Fruit fly (Drosophila melanogaster): ENCODE results near the gene CG7656.

The CG7656 gene

dm6 chr3L:15587445-15588381, at the start of gene CG7656:
TSS of gene CG7656 (minus strand) at chr3L:15588175.
- TF ChIP-seq psq (optimal IDR thresholded peaks at IDR 0.05) (no peak), usp (GFP tag; optimal IDR thresholded peaks at IDR 0.05) (no peak), EcR (GFP tag; optimal IDR thresholded peaks at IDR 0.05) (no peak), pan (optimal IDR thresholded peaks at IDR 0.05) (no peak), CG8478 (optimal IDR thresholded peaks at IDR 0.05) (no peak), Dll (optimal IDR thresholded peaks at IDR 0.05) (no peak)

- TF ChIP-seq Dll (optimal IDR thresholded peaks at IDR 0.05) (no peak), CG8478 (optimal IDR thresholded peaks at IDR 0.05) (no peak), psq (optimal IDR thresholded peaks at IDR 0.05) (no peak), usp (GFP tag; optimal IDR thresholded peaks at IDR 0.05) (no peak), EcR (GFP tag; optimal IDR thresholded peaks at IDR 0.05) (no peak), pan (optimal IDR thresholded peaks at IDR 0.05) (no peak)
Observed at dm6 chr3L:15637618-15638017, 49.6 kb upstream of the CG7656 start.

DNA sequence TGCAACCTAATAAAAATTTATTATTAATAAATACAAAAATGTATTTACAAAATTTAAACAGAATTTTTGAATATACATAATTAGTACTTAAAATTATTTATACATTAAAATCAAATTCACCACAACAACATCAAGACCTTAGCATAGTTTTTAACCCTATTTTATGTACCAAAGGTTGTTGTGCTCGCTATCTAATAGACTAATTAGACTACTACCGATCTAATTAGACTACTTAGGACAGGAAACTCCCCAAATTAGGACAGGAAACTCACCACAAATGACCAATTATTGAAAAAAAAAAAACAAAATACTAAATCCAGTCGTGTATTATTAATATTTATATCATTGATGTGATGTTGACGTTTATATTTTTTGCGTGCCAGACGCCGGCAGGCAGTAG, 49.0 kb upstream of the CG7656 start:
- no peak for TF ChIP-seq Dll (optimal IDR thresholded peaks at IDR 0.05)
- TF ChIP-seq EcR (GFP tag; optimal IDR thresholded peaks at IDR 0.05), result no peak
- TF ChIP-seq psq (optimal IDR thresholded peaks at IDR 0.05), result no peak
- no peak for TF ChIP-seq usp (GFP tag; optimal IDR thresholded peaks at IDR 0.05)
- TF ChIP-seq CG8478 (optimal IDR thresholded peaks at IDR 0.05), result no peak
- TF ChIP-seq pan (optimal IDR thresholded peaks at IDR 0.05), result no peak

- TF ChIP-seq psq (optimal IDR thresholded peaks at IDR 0.05) (no peak), pan (optimal IDR thresholded peaks at IDR 0.05) (no peak), EcR (GFP tag; optimal IDR thresholded peaks at IDR 0.05) (no peak), Dll (optimal IDR thresholded peaks at IDR 0.05) (no peak), usp (GFP tag; optimal IDR thresholded peaks at IDR 0.05) (no peak), CG8478 (optimal IDR thresholded peaks at IDR 0.05) (no peak)
Observed at dm6 chr3L:15636359-15636758, 48.4 kb upstream of the CG7656 start.

- TF ChIP-seq psq (optimal IDR thresholded peaks at IDR 0.05) (no peak), pan (optimal IDR thresholded peaks at IDR 0.05) (no peak), CG8478 (optimal IDR thresholded peaks at IDR 0.05) (no peak), Dll (optimal IDR thresholded peaks at IDR 0.05) (no peak), usp (GFP tag; optimal IDR thresholded peaks at IDR 0.05) (no peak), EcR (GFP tag; optimal IDR thresholded peaks at IDR 0.05) (no peak)
Observed at dm6 chr3L:15634368-15635075, 46.5 kb upstream of the CG7656 start.

DNA sequence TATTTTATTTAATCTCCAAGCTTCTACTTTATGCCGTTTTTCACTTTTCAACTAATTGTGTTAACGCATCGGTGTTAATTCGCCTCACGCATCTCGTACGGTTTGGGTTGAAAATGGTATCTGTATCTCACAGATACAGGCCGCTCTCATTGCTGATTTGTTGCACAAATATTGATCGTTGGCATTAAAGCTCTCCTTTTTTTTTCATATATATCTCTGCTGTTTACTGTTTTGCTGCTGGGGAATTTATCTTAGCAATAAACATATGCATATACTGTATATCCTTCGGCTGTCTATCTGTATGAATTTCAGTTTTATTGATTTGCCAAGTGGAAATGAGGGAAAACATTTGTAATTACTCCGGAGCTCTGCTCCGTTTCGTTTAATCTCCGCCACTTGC, 44.7 kb upstream of the CG7656 start:
- no peak for TF ChIP-seq EcR (GFP tag; optimal IDR thresholded peaks at IDR 0.05)
- TF ChIP-seq pan (optimal IDR thresholded peaks at IDR 0.05), result no peak
- no peak for TF ChIP-seq usp (GFP tag; optimal IDR thresholded peaks at IDR 0.05)
- no peak for TF ChIP-seq CG8478 (optimal IDR thresholded peaks at IDR 0.05)
- TF ChIP-seq Dll (optimal IDR thresholded peaks at IDR 0.05), result no peak
- TF ChIP-seq psq (optimal IDR thresholded peaks at IDR 0.05), result no peak

DNA sequence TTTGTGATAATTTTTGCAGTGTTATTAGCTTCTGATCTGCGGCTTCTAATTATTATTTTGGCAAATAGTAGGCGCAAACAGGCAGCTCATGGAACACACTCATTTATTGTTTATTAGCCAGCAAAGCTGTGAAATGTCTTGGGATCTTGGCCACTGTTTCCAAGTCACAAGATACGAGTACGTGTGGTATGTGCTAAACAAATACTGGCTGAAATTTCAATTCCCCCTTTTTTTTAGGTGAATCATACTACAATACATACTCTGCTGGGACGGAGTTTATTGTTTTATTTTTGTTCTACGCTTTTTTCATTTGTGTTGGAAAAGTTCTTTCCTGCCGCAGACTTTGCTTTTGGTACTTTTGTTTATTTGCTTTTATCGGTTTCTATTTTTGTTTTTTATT, 43.1 kb upstream of the CG7656 start:
- no peak for TF ChIP-seq pan (optimal IDR thresholded peaks at IDR 0.05)
- TF ChIP-seq Dll (optimal IDR thresholded peaks at IDR 0.05), result no peak
- no peak for TF ChIP-seq EcR (GFP tag; optimal IDR thresholded peaks at IDR 0.05)
- no peak for TF ChIP-seq CG8478 (optimal IDR thresholded peaks at IDR 0.05)
- TF ChIP-seq usp (GFP tag; optimal IDR thresholded peaks at IDR 0.05), result no peak
- no peak for TF ChIP-seq psq (optimal IDR thresholded peaks at IDR 0.05)

DNA sequence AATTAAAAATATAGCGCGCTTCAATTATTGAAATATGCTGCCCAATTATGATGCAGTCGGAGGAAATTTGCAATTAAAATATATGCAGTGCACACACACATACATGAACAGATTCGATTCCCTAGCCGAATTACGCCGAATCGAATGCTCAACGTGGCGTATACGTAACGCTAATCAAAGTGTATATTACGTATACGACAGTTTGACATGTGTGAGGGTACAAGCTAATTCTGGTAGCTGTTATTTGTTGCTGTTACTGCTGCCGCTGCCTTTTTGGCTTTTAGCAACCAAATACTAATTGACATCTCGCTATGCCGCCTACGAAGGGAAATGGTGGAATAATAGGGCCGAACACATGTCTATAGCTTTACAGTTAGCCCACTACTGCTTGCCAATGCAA, 39.3 kb upstream of the CG7656 start:
- no peak for TF ChIP-seq usp (GFP tag; optimal IDR thresholded peaks at IDR 0.05)
- no peak for TF ChIP-seq Dll (optimal IDR thresholded peaks at IDR 0.05)
- TF ChIP-seq CG8478 (optimal IDR thresholded peaks at IDR 0.05), result no peak

DNA sequence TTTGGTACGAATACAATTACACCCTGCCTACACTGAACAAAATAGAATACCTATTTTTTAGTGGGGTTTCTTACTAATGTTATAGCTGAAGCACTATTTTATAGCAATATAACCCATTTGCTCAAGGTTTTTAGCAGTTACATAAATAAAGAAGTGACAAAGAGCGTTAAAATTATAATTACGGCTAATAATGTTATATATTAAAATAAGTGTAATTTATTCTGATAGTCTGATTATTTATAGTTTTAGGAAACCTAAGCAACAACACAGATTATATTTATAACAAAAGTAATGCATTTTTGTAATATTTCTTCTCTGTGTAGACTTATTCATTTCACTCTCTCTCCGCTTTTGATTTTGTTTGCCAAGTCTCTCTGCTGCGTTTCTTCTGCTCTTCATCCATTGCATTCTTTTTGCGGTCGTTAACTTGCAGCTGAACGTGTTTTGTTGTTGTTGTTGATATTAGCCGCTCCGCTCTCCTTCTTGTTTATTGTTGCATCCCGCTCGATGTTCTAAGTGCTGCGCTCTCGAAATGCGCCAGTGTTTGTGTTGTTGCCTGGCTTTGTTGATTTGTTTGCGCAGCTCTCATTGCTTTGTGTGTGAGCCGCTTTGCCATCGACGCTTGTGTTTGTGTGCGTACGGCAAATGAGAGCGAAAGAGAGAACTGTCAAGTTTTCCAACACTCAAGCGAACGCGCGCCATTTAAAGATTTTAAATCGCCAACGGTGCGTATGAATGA, 37.9 kb upstream of the CG7656 start:
- peak; percentile 43 to 81 for TF ChIP-seq EcR (GFP tag; optimal IDR thresholded peaks at IDR 0.05)
- TF ChIP-seq CG8478 (optimal IDR thresholded peaks at IDR 0.05), result no peak

dm6 chr3L:15624944-15625610, 37.1 kb upstream of the CG7656 start:
- TF ChIP-seq CG8478 (optimal IDR thresholded peaks at IDR 0.05) (no peak), usp (GFP tag; optimal IDR thresholded peaks at IDR 0.05) (no peak), pan (optimal IDR thresholded peaks at IDR 0.05) (no peak)

- TF ChIP-seq pan (optimal IDR thresholded peaks at IDR 0.05) (no peak), Dll (optimal IDR thresholded peaks at IDR 0.05) (no peak), EcR (GFP tag; optimal IDR thresholded peaks at IDR 0.05) (no peak), psq (optimal IDR thresholded peaks at IDR 0.05) (no peak)
Observed at dm6 chr3L:15624097-15624496, 36.1 kb upstream of the CG7656 start.

Measured in whole organism.